Fruit fly (Drosophila melanogaster) whole organism, embryonic: Measurements from ENCODE around the gene CG32713.

ENCODE experiments used
- CG3407 ChIP-seq: fragments of 200-800 bp; sonication (Bioruptor generic); optimal IDR thresholded peaks from 2 replicates; lab custom pipeline; 2018; ENCODE audit warnings: missing biosample characterization, mild to moderate bottlenecking, missing genetic modification characterization
- CG4617 ChIP-seq: fragments of 200-800 bp; sonication (Bioruptor generic); optimal IDR thresholded peaks from 3 replicates; lab custom pipeline; 2016; ENCODE audit warnings: missing biosample characterization, missing genetic modification characterization, borderline replicate concordance
- CG6272 ChIP-seq: fragments of 200-800 bp; sonication (Bioruptor generic); IDR thresholded peaks from 2 replicates; pipeline ENCODE4 v1.3.6; 2022; ENCODE audit warnings: missing biosample characterization, missing genetic modification characterization
- HLH4C ChIP-seq: fragments of 200-800 bp; sonication (Bioruptor generic); IDR thresholded peaks from 3 replicates; pipeline ENCODE4 v1.3.6; 2022; ENCODE audit warnings: missing biosample characterization, missing genetic modification characterization; ENCODE audit not compliant: partially characterized antibody
- bbx ChIP-seq: fragments of 200-800 bp; sonication (Bioruptor generic); IDR thresholded peaks from 2 replicates; pipeline ENCODE4 v1.3.6; 2022; ENCODE audit warnings: missing biosample characterization, missing genetic modification characterization; ENCODE audit not compliant: partially characterized antibody
- emc ChIP-seq: fragments of 200-800 bp; sonication (Bioruptor generic); optimal IDR thresholded peaks from 2 replicates; lab custom pipeline; 2016; ENCODE audit warnings: missing biosample characterization, missing genetic modification characterization
- fru ChIP-seq: fragments of >200 bp; optimal IDR thresholded peaks from 2 replicates; lab custom pipeline; 2017
- slou ChIP-seq: fragments of 200-800 bp; sonication (Bioruptor generic); optimal IDR thresholded peaks from 3 replicates; lab custom pipeline; 2016; ENCODE audit warnings: missing biosample characterization, missing genetic modification characterization

DNA sequence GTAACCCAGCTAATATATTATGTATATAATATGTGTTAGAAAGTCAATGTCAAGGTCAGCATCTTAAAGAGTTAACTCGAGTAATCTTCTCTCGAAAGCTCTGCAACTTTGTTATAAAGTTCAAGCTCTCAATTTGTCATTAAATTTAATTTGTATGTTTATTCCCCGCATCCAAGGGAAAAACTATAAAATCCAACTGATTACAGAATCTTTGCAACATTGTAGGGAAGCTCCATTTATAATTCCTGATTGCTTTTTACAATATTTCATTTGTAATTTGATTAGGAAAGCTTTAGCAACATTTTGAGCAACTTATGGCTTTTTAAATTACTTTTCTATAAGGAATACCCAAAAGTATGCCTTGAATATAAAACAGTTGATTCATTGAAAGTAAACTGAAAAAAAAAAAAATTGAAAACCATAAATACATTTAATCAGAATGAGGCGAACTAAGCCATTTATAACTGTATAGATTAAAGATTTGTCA is 9.3 kb upstream of the CG32713 start:
- TF ChIP-seq emc (GFP tag; lab: Kevin White, UChicago) (no peak), bbx (GFP tag; lab: Robert Waterston, UW) (no peak), CG3407 (no peak), CG6272 (GFP tag; lab: Robert Waterston, UW) (no peak), CG4617 (no peak), HLH4C (GFP tag; lab: Robert Waterston, UW) (no peak), fru (lab: Kevin White, UChicago) (no peak), slou (GFP tag; lab: Kevin White, UChicago) (no peak)
